Worm (Caenorhabditis elegans): ENCODE measurements around the gene snu-23.

ce11 chrIII:7728494-7728893 lies 41.4 kb downstream of the snu-23 start:
- TF ChIP-seq W03F9.2 (tag; optimal IDR thresholded peaks at IDR 0.05) (peak; percentile 37), dao-5 (tag; optimal IDR thresholded peaks at IDR 0.05) (no peak), him-1 (tag; optimal IDR thresholded peaks at IDR 0.05) (no peak)
